Fruit fly (Drosophila melanogaster) whole organism, embryonic: ENCODE data around the gene CG12118.

Experiments used
- Ada2b ChIP-seq: fragments of 200-800 bp; sonication (Bioruptor generic); IDR thresholded peaks from 2 replicates; pipeline ENCODE4 v1.3.6; 2022; ENCODE audit warnings: missing biosample characterization, missing genetic modification characterization
- Adf1 ChIP-seq: fragments of 200-800 bp; sonication (Bioruptor generic); IDR thresholded peaks from 2 replicates; pipeline ENCODE4 v1.3.6; 2022; ENCODE audit warnings: missing biosample characterization, missing genetic modification characterization
- B-H1 ChIP-seq: fragments of 200-800 bp; sonication (Bioruptor generic); IDR thresholded peaks from 3 replicates; pipeline ENCODE4 v1.3.6; 2022; ENCODE audit warnings: missing biosample characterization, missing genetic modification characterization
- CG10267 ChIP-seq: fragments of 200-800 bp; sonication (Bioruptor generic); optimal IDR thresholded peaks from 2 replicates; lab custom pipeline; 2018; ENCODE audit warnings: missing biosample characterization, mild to moderate bottlenecking, missing genetic modification characterization, moderate library complexity
- CG10654 ChIP-seq: fragments of 200-800 bp; sonication (Bioruptor generic); optimal IDR thresholded peaks from 2 replicates; lab custom pipeline; 2016; ENCODE audit warnings: missing biosample characterization, missing genetic modification characterization
- CG12391 ChIP-seq: fragments of 200-800 bp; sonication (Bioruptor generic); optimal IDR thresholded peaks from 3 replicates; lab custom pipeline; 2018; ENCODE audit warnings: missing biosample characterization, mild to moderate bottlenecking, missing genetic modification characterization, moderate library complexity
- CG14667 ChIP-seq: fragments of 200-800 bp; sonication (Bioruptor generic); IDR thresholded peaks from 2 replicates; pipeline ENCODE4 v1.3.6; 2022; ENCODE audit warnings: missing biosample characterization, missing genetic modification characterization
- CG14710 ChIP-seq: fragments of 200-800 bp; sonication (Bioruptor generic); optimal IDR thresholded peaks from 3 replicates; lab custom pipeline; 2019; ENCODE audit warnings: missing biosample characterization, mild to moderate bottlenecking, missing genetic modification characterization, moderate library complexity
- CG16813 ChIP-seq: fragments of 200-800 bp; sonication (Bioruptor generic); IDR thresholded peaks from 3 replicates; pipeline ENCODE4 v1.3.6; 2022; ENCODE audit warnings: missing biosample characterization, missing genetic modification characterization; ENCODE audit not compliant: partially characterized antibody
- CG17186 ChIP-seq: fragments of 200-800 bp; sonication (Bioruptor generic); optimal IDR thresholded peaks from 3 replicates; lab custom pipeline; 2017; ENCODE audit warnings: missing biosample characterization, missing genetic modification reagents, missing genetic modification characterization
- CG17361 ChIP-seq: fragments of 200-800 bp; sonication (Bioruptor generic); IDR thresholded peaks from 3 replicates; pipeline ENCODE4 v1.3.6; 2022; ENCODE audit warnings: missing biosample characterization, missing genetic modification characterization
- CG18619 ChIP-seq: fragments of 200-800 bp; sonication (Bioruptor generic); optimal IDR thresholded peaks from 3 replicates; lab custom pipeline; 2017; ENCODE audit warnings: missing biosample characterization, mild to moderate bottlenecking, missing genetic modification characterization
- CG2116 ChIP-seq: fragments of 200-800 bp; sonication (Bioruptor generic); optimal IDR thresholded peaks from 3 replicates; lab custom pipeline; 2018; ENCODE audit warnings: missing biosample characterization, mild to moderate bottlenecking, missing genetic modification characterization
- CG2120 ChIP-seq: fragments of 200-800 bp; sonication (Bioruptor generic); optimal IDR thresholded peaks from 3 replicates; lab custom pipeline; 2016; ENCODE audit warnings: missing biosample characterization, missing genetic modification characterization
- CG2129 ChIP-seq: fragments of 200-800 bp; sonication (Bioruptor generic); IDR thresholded peaks from 2 replicates; pipeline ENCODE4 v1.3.6; 2022; ENCODE audit warnings: missing biosample characterization, missing genetic modification characterization; ENCODE audit not compliant: partially characterized antibody
- CG4360 ChIP-seq: fragments of 200-800 bp; sonication (Bioruptor generic); IDR thresholded peaks from 2 replicates; pipeline ENCODE4 v1.3.6; 2022; ENCODE audit warnings: missing biosample characterization, missing genetic modification characterization
- CG5180 ChIP-seq: fragments of 200-800 bp; sonication (Bioruptor generic); optimal IDR thresholded peaks from 3 replicates; lab custom pipeline; 2017; ENCODE audit warnings: missing biosample characterization, missing genetic modification characterization, mild to moderate bottlenecking, moderate library complexity, missing genetic modification reagents
- CG8281 ChIP-seq: fragments of 200-800 bp; sonication (Bioruptor generic); optimal IDR thresholded peaks from 2 replicates; lab custom pipeline; 2018; ENCODE audit warnings: missing biosample characterization, mild to moderate bottlenecking, missing genetic modification characterization, moderate library complexity
- CG9727 ChIP-seq: fragments of 200-800 bp; sonication (Bioruptor generic); optimal IDR thresholded peaks from 3 replicates; lab custom pipeline; 2017; ENCODE audit warnings: missing biosample characterization, mild to moderate bottlenecking, missing genetic modification characterization
- CTCF ChIP-seq: fragments of 200-800 bp; sonication (Bioruptor generic); optimal IDR thresholded peaks from 2 replicates; lab custom pipeline; 2017; ENCODE audit warnings: missing biosample characterization, mild to moderate bottlenecking, missing genetic modification characterization, moderate library complexity
- Dip3 ChIP-seq: fragments of 200-800 bp; sonication (Bioruptor generic); optimal IDR thresholded peaks from 3 replicates; lab custom pipeline; 2016; ENCODE audit warnings: missing biosample characterization, missing genetic modification characterization
- Doc3 ChIP-seq: fragments of 200-800 bp; sonication (Bioruptor generic); IDR thresholded peaks from 3 replicates; pipeline ENCODE4 v1.3.6; 2022; ENCODE audit warnings: missing biosample characterization, missing genetic modification characterization; ENCODE audit not compliant: partially characterized antibody
- Ets65A ChIP-seq: fragments of 200-800 bp; sonication (Bioruptor generic); peaks from one replicate; lab custom pipeline; 2016; ENCODE audit warnings: missing biosample characterization, missing genetic modification characterization
- HLH4C ChIP-seq: fragments of 200-800 bp; sonication (Bioruptor generic); IDR thresholded peaks from 3 replicates; pipeline ENCODE4 v1.3.6; 2022; ENCODE audit warnings: missing biosample characterization, missing genetic modification characterization; ENCODE audit not compliant: partially characterized antibody
- Hmr ChIP-seq: fragments of 200-800 bp; sonication (Bioruptor generic); optimal IDR thresholded peaks from 3 replicates; lab custom pipeline; 2017; ENCODE audit warnings: mild to moderate bottlenecking, missing biosample characterization, missing genetic modification reagents, missing genetic modification characterization
- Kr ChIP-seq: fragments of 200-800 bp; sonication (Bioruptor generic); optimal IDR thresholded peaks from 2 replicates; lab custom pipeline; 2017; ENCODE audit warnings: missing biosample characterization, mild to moderate bottlenecking, missing genetic modification characterization
- Lpt ChIP-seq: fragments of >200 bp; optimal IDR thresholded peaks from 2 replicates; lab custom pipeline; 2018; ENCODE audit warnings: missing biosample characterization, missing genetic modification characterization
- Oli ChIP-seq: fragments of 200-800 bp; sonication (Bioruptor generic); optimal IDR thresholded peaks from 2 replicates; lab custom pipeline; 2018; ENCODE audit warnings: missing biosample characterization, mild to moderate bottlenecking, missing genetic modification characterization, moderate library complexity
- Spps ChIP-seq: fragments of 200-800 bp; sonication (Bioruptor generic); optimal IDR thresholded peaks from 2 replicates; lab custom pipeline; 2018; ENCODE audit warnings: missing biosample characterization, mild to moderate bottlenecking, missing genetic modification characterization
- Sry-δ ChIP-seq: fragments of 200-800 bp; sonication (Bioruptor generic); optimal IDR thresholded peaks from 2 replicates; lab custom pipeline; 2016; ENCODE audit warnings: missing biosample characterization, missing genetic modification characterization
- Tbp ChIP-seq: fragments of >200 bp; optimal IDR thresholded peaks from 2 replicates; lab custom pipeline; 2018; ENCODE audit warnings: missing biosample characterization, missing genetic modification characterization
- bbx ChIP-seq: fragments of 200-800 bp; sonication (Bioruptor generic); IDR thresholded peaks from 2 replicates; pipeline ENCODE4 v1.3.6; 2022; ENCODE audit warnings: missing biosample characterization, missing genetic modification characterization; ENCODE audit not compliant: partially characterized antibody
- bsh ChIP-seq, 2 experiments: fragments of 200-800 bp; sonication (Bioruptor generic); optimal IDR thresholded peaks; 2 replicates each; lab custom pipeline; 2017 to 2018; ENCODE audit warnings: mild to moderate bottlenecking in 2 of 2, missing biosample characterization in 2 of 2, missing genetic modification characterization in 2 of 2, moderate library complexity in 1 of 2
- btn ChIP-seq: fragments of 200-800 bp; sonication (Bioruptor generic); optimal IDR thresholded peaks from 2 replicates; lab custom pipeline; 2016; ENCODE audit warnings: missing biosample characterization, missing genetic modification characterization
- cg ChIP-seq: fragments of 200-800 bp; sonication (Bioruptor generic); optimal IDR thresholded peaks from 3 replicates; lab custom pipeline; 2019; ENCODE audit warnings: missing biosample characterization, mild to moderate bottlenecking, missing genetic modification characterization, moderate library complexity
- chinmo ChIP-seq: fragments of 200-800 bp; sonication (Bioruptor generic); IDR thresholded peaks from 4 replicates; pipeline ENCODE4 v1.3.6; 2022; ENCODE audit warnings: missing biosample characterization, missing genetic modification characterization; ENCODE audit not compliant: partially characterized antibody
- corto ChIP-seq: fragments of 200-800 bp; sonication (Bioruptor generic); optimal IDR thresholded peaks from 2 replicates; lab custom pipeline; 2016; ENCODE audit warnings: missing biosample characterization, mild to moderate bottlenecking, missing genetic modification characterization, moderate library complexity
- dm ChIP-seq: fragments of 200-800 bp; sonication (Bioruptor generic); optimal IDR thresholded peaks from 3 replicates; lab custom pipeline; 2016; ENCODE audit warnings: missing biosample characterization, missing genetic modification characterization
- eve ChIP-seq, 2 experiments: fragments of >200 bp; optimal IDR thresholded peaks; 2 replicates each; lab custom pipeline; 2017; ENCODE audit warnings: missing biosample characterization in 2 of 2, missing genetic modification characterization in 2 of 2
- ewg ChIP-seq: fragments of 200-800 bp; sonication (Bioruptor generic); optimal IDR thresholded peaks from 3 replicates; lab custom pipeline; 2017; ENCODE audit warnings: mild to moderate bottlenecking, missing biosample characterization, missing genetic modification reagents, missing genetic modification characterization
- grn ChIP-seq: fragments of 200-800 bp; sonication (Bioruptor generic); optimal IDR thresholded peaks from 3 replicates; lab custom pipeline; 2017; ENCODE audit warnings: missing biosample characterization, missing genetic modification characterization
- nau ChIP-seq: fragments of 200-800 bp; sonication (Bioruptor generic); optimal IDR thresholded peaks from 3 replicates; lab custom pipeline; 2017; ENCODE audit warnings: missing biosample characterization, mild to moderate bottlenecking, missing genetic modification characterization, missing genetic modification reagents
- nerfin-1 ChIP-seq: fragments of 200-800 bp; sonication (Bioruptor generic); optimal IDR thresholded peaks from 3 replicates; lab custom pipeline; 2019; ENCODE audit warnings: missing biosample characterization, mild to moderate bottlenecking, missing genetic modification characterization, moderate library complexity
- pb ChIP-seq: fragments of 200-800 bp; sonication (Bioruptor generic); optimal IDR thresholded peaks from 3 replicates; lab custom pipeline; 2016; ENCODE audit warnings: missing biosample characterization, missing genetic modification characterization
- slp2 ChIP-seq: fragments of 200-800 bp; sonication (Bioruptor generic); optimal IDR thresholded peaks from 2 replicates; lab custom pipeline; 2016; ENCODE audit warnings: missing biosample characterization, missing genetic modification characterization
- so ChIP-seq: fragments of 200-800 bp; sonication (Bioruptor generic); IDR thresholded peaks from 3 replicates; pipeline ENCODE4 v1.3.6; 2022; ENCODE audit warnings: missing biosample characterization, missing genetic modification characterization
- sr ChIP-seq: fragments of 200-800 bp; sonication (Bioruptor generic); IDR thresholded peaks from 3 replicates; pipeline ENCODE4 v1.3.6; 2022; ENCODE audit warnings: missing biosample characterization, missing genetic modification characterization
- tna ChIP-seq: fragments of 200-800 bp; sonication (Bioruptor generic); IDR thresholded peaks from 2 replicates; pipeline ENCODE4 v1.3.6; 2022; ENCODE audit warnings: missing biosample characterization, missing genetic modification characterization; ENCODE audit not compliant: partially characterized antibody
- ttk ChIP-seq: fragments of 200-800 bp; sonication (Bioruptor generic); IDR thresholded peaks from 2 replicates; pipeline ENCODE4 v2.1.2; 2022; ENCODE audit warnings: missing biosample characterization, missing genetic modification characterization
- yki ChIP-seq: fragments of >200 bp; optimal IDR thresholded peaks from 3 replicates; lab custom pipeline; 2018

Gene CG12118

DNA sequence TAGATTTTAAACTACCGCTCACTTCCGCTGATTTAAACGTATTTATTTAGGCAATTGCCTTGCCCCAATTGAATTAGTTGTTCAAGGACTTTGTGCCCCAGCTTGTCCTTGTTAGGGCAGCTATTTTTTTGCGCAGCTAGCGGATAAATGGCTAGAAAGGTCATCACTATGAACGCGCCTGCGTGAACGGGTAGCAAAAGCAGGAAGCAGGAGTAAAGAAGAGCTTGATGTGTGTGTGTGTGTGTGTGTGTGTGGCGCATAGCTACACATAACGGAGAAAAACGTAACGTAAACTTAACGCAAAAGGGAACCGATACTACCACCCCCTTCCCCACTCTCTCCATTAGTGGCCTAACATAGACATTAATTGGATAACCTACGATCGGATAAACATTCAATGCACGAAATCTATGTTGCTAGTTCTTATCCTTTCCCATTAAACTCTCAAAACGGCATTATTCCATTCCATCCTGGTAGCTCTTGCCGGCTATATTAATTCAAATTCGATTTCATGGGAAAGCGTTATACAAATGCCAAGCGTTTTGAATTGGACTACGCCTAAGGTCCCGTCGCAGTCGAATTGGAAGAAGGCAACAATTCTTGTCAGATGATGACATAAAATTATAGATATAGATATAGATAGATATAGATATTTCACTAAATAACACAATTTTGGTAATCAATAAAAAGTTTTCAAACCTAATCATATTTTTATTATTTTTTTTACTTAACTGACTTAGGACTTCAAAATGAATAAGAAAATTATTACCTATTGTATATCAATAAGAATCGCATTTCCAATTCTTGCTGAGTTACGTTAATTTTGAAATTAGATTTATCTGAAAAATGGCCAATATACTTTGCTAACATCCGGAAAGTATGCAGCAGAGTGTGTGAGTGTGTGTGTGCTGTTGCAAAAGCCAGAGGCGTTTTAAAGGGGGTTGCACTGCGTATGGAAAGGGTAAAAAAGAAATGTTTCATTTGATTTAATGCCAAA, 31.4 kb downstream of the CG12118 start (continued):
- TF ChIP-seq nerfin-1 (tag; lab: Kevin White, UChicago), result peak; percentile 86
- TF ChIP-seq corto (GFP tag; lab: Kevin White, UChicago), result no peak
- TF ChIP-seq pb, result no peak
- TF ChIP-seq CG16813, result no peak
- no peak for TF ChIP-seq chinmo (GFP tag; lab: Robert Waterston, UW)
- no peak for TF ChIP-seq CG4360
- TF ChIP-seq so (GFP tag; lab: Robert Waterston, UW), result no peak
- TF ChIP-seq CG8281, result no peak
- no peak for TF ChIP-seq CG10267 (tag; lab: Kevin White, UChicago)
- TF ChIP-seq CTCF (GFP tag; lab: Kevin White, UChicago), result no peak
- peak; percentile 9 for TF ChIP-seq cg (GFP tag; lab: Kevin White, UChicago)
- no peak for TF ChIP-seq ttk (GFP tag; lab: Robert Waterston, UW)
- no peak for TF ChIP-seq btn (GFP tag; lab: Kevin White, UChicago)
- no peak for TF ChIP-seq Lpt (GFP tag; lab: Kevin White, UChicago)
- no peak for TF ChIP-seq eve (GFP tag; optimal IDR thresholded peaks at IDR 0.05; lab: Kevin White, UChicago)
- no peak for TF ChIP-seq CG5180 (GFP tag; lab: Kevin White, UChicago)
- TF ChIP-seq CG17361, result no peak
- no peak for TF ChIP-seq CG2129 (GFP tag; lab: Robert Waterston, UW)
- TF ChIP-seq HLH4C (GFP tag; lab: Robert Waterston, UW), result no peak
- TF ChIP-seq CG18619 (GFP tag; lab: Kevin White, UChicago), result no peak
- TF ChIP-seq nau, result no peak
- no peak for TF ChIP-seq B-H1 (GFP tag; lab: Robert Waterston, UW)
- TF ChIP-seq Doc3 (GFP tag; lab: Robert Waterston, UW), result no peak
- TF ChIP-seq Sry-δ (GFP tag; lab: Kevin White, UChicago), result no peak
- no peak for TF ChIP-seq tna (GFP tag; lab: Robert Waterston, UW)
- no peak for TF ChIP-seq slp2 (GFP tag; lab: Kevin White, UChicago)
- TF ChIP-seq grn, result no peak
- TF ChIP-seq bbx (GFP tag; lab: Robert Waterston, UW), result no peak
- TF ChIP-seq yki (lab: Kevin White, UChicago), result no peak
- TF ChIP-seq CG14667 (GFP tag; lab: Robert Waterston, UW), result no peak
- TF ChIP-seq Spps (tag; lab: Kevin White, UChicago), result no peak
- no peak for TF ChIP-seq dm (GFP tag; lab: Kevin White, UChicago)
- TF ChIP-seq CG10654 (GFP tag; lab: Kevin White, UChicago), result no peak
- peak; percentile 7 for TF ChIP-seq CG17186 (GFP tag; lab: Kevin White, UChicago)
- TF ChIP-seq CG2120 (GFP tag; lab: Kevin White, UChicago), result no peak
- peak; percentile 6 for TF ChIP-seq CG9727 (GFP tag; lab: Kevin White, UChicago)
- no peak for TF ChIP-seq Adf1
- TF ChIP-seq CG14710, result no peak
- TF ChIP-seq CG2116 (GFP tag; lab: Kevin White, UChicago), result peak; percentile 17
- no peak for TF ChIP-seq Ada2b (GFP tag; lab: Robert Waterston, UW)
- no peak for TF ChIP-seq Kr (GFP tag; lab: Kevin White, UChicago)
- TF ChIP-seq sr (GFP tag; lab: Robert Waterston, UW), result no peak
- no peak for TF ChIP-seq Tbp (GFP tag; lab: Kevin White, UChicago)
- TF ChIP-seq ewg (GFP tag; lab: Kevin White, UChicago), result peak; percentile 74
- no peak for TF ChIP-seq Dip3
- TF ChIP-seq bsh (GFP tag; optimal IDR thresholded peaks at IDR 0.05; lab: Kevin White, UChicago), result no peak
- TF ChIP-seq Hmr (GFP tag; lab: Kevin White, UChicago), result no peak
- TF ChIP-seq Oli (tag; lab: Kevin White, UChicago), result no peak
- no peak for TF ChIP-seq Ets65A (GFP tag; lab: Kevin White, UChicago)
- TF ChIP-seq CG12391, result no peak
